Fruit fly (Drosophila melanogaster): ENCODE measurements around the gene Tak1.

The Tak1 gene

DNA sequence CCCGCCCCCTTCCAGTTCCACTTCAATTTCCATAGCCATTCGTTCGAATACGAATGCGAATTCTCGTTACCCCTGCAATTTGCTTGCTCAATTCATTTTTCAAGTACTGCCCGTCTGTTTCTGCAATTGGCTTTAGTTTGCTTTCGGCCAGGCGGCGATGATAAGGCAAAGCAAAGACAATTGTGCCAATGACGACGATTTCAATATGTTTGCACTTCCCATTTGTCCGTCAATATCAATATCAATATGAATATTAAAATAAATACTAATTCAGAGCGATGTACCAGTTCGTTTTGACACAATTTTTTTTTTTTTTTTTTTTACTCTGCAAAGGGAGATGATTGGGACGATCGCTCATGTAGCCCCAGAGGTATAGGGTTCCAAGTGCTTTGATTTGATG is 18.8 kb downstream of the Tak1 start (continued):
- TF ChIP-seq CG2199 (GFP tag; IDR thresholded peaks at IDR 0.05): peak; percentile 64; the same call in 1 of the 3 replicates
- peak; percentile 15 for TF ChIP-seq dmrt11E (tag; optimal IDR thresholded peaks at IDR 0.05)
- peak; percentile 23 for TF ChIP-seq CG8089 (GFP tag; optimal IDR thresholded peaks at IDR 0.05)
- peak; percentile 64 for TF ChIP-seq lab (GFP tag; optimal IDR thresholded peaks at IDR 0.05)
- peak; percentile 23; the same call in 1 of the 2 replicates for TF ChIP-seq stc (GFP tag; IDR thresholded peaks at IDR 0.05)
- peak; percentile 13 for TF ChIP-seq wek (GFP tag; optimal IDR thresholded peaks at IDR 0.05)
- TF ChIP-seq salm (tag; optimal IDR thresholded peaks at IDR 0.05): no peak
- TF ChIP-seq gem (tag; optimal IDR thresholded peaks at IDR 0.05): peak; percentile 62
- no peak for TF ChIP-seq prd (optimal IDR thresholded peaks at IDR 0.05)
- peak; percentile 33; the same call in 1 of the 3 replicates for TF ChIP-seq prd (GFP tag; IDR thresholded peaks at IDR 0.05)
- TF ChIP-seq Sox102F (GFP tag; optimal IDR thresholded peaks at IDR 0.05): peak; percentile 75
- TF ChIP-seq Nf-YA (GFP tag; IDR thresholded peaks at IDR 0.05): peak; percentile 50; the same call in 1 of the 2 replicates
- TF ChIP-seq bowl (GFP tag; IDR thresholded peaks at IDR 0.05): no peak
- TF ChIP-seq ems (GFP tag; optimal IDR thresholded peaks at IDR 0.05): peak; percentile 16
- TF ChIP-seq CG3065 (GFP tag; optimal IDR thresholded peaks at IDR 0.05): no peak
- peak; percentile 11 for TF ChIP-seq Jarid2 (GFP tag; optimal IDR thresholded peaks at IDR 0.05)
- no peak for TF ChIP-seq trh (GFP tag; optimal IDR thresholded peaks at IDR 0.05)
- peak; percentile 63 for TF ChIP-seq Vsx1 (GFP tag; optimal IDR thresholded peaks at IDR 0.05)
- no peak for TF ChIP-seq Atf-2 (GFP tag; optimal IDR thresholded peaks at IDR 0.05)
- peak; percentile 19; the same call in 1 of the 3 replicates for TF ChIP-seq B-H1 (GFP tag; IDR thresholded peaks at IDR 0.05)
- peak in 1 of 2 experiments; percentile 5 for TF ChIP-seq Pdp1 (GFP tag; optimal IDR thresholded peaks at IDR 0.05)
- peak; percentile 67; the same call in 2 of the 3 replicates for TF ChIP-seq zfh1 (GFP tag; IDR thresholded peaks at IDR 0.05)
- TF ChIP-seq CG17361 (GFP tag; IDR thresholded peaks at IDR 0.05): 0 out of 3 replicates have a peak, but pooled peaks have one; percentile 14
- 0 out of 2 replicates have a peak, but pooled peaks have one; percentile 26 for TF ChIP-seq ap (GFP tag; IDR thresholded peaks at IDR 0.05)
- TF ChIP-seq CG31441 (GFP tag; IDR thresholded peaks at IDR 0.05): peak; percentile 30; the same call in 1 of the 2 replicates
- TF ChIP-seq CG5245 (GFP tag; optimal IDR thresholded peaks at IDR 0.05): peak; percentile 43
- peak; percentile 62; the same call in 1 of the 2 replicates for TF ChIP-seq CG5953 (GFP tag; IDR thresholded peaks at IDR 0.05)
- TF ChIP-seq CG4424 (GFP tag; optimal IDR thresholded peaks at IDR 0.05): peak; percentile 29
- TF ChIP-seq CG10654 (GFP tag; optimal IDR thresholded peaks at IDR 0.05): peak; percentile 54
- no peak for TF ChIP-seq CG11456 (GFP tag; IDR thresholded peaks at IDR 0.05)
- peak; percentile 36 for TF ChIP-seq CG10462 (GFP tag; optimal IDR thresholded peaks at IDR 0.05)
- no peak for TF ChIP-seq lov (optimal IDR thresholded peaks at IDR 0.05)
- TF ChIP-seq lov (GFP tag; IDR thresholded peaks at IDR 0.05): no peak
- TF ChIP-seq ci (GFP tag; IDR thresholded peaks at IDR 0.05): peak; percentile 81
- no peak for TF ChIP-seq lmd (GFP tag; IDR thresholded peaks at IDR 0.05)
- TF ChIP-seq Max (GFP tag; optimal IDR thresholded peaks at IDR 0.05): peak; percentile 37
- TF ChIP-seq CG18599 (GFP tag; optimal IDR thresholded peaks at IDR 0.05): peak; percentile 14
- TF ChIP-seq bcd (GFP tag; optimal IDR thresholded peaks at IDR 0.05): peak; percentile 49
- peak; percentile 41 for TF ChIP-seq CG1233 (GFP tag; optimal IDR thresholded peaks at IDR 0.05)
- no peak for TF ChIP-seq CG17802 (tag; optimal IDR thresholded peaks at IDR 0.05)
- TF ChIP-seq CG13424 (tag; optimal IDR thresholded peaks at IDR 0.05): peak; percentile 23
- TF ChIP-seq CG4854 (GFP tag; optimal IDR thresholded peaks at IDR 0.05): peak; percentile 34
- TF ChIP-seq CG18476 (GFP tag; optimal IDR thresholded peaks at IDR 0.05): peak; percentile 35
- peak; percentile 60 for TF ChIP-seq dmrt99B (tag; optimal IDR thresholded peaks at IDR 0.05)
